Worm (Caenorhabditis elegans) whole organism, L1 larva: ENCODE data around the gene aqp-7.

Experiments used
- ceh-63 ChIP-seq: fragments of 200-800 bp; sonication (Bioruptor generic); optimal IDR thresholded peaks from 2 replicates; lab custom pipeline; 2018; ENCODE audit warnings: mild to moderate bottlenecking, missing genetic modification characterization, missing compliant biosample characterization
- ces-1 ChIP-seq: fragments of 150-350 bp; optimal IDR thresholded peaks from 2 replicates; lab custom pipeline; 2014; ENCODE audit warnings: missing biosample characterization, missing genetic modification reagents, missing genetic modification characterization
- elt-3 ChIP-seq, 6 experiments: fragments of 150-350 bp in 1 of 6; sonication (generic microtip); optimal IDR thresholded peaks; 2 replicates each; lab custom pipeline; 2017 to 2018; ENCODE audit warnings: missing biosample characterization in 6 of 6, missing genetic modification characterization in 6 of 6, inconsistent platforms in 1 of 6
- grh-1 ChIP-seq: fragments of 200-800 bp; sonication (Bioruptor generic); IDR thresholded peaks from 2 replicates; pipeline ENCODE4 v1.3.6; 2022; ENCODE audit warnings: missing genetic modification reagents, missing genetic modification characterization, missing compliant biosample characterization
- lin-39 ChIP-seq: fragments of 150-350 bp; optimal IDR thresholded peaks from 2 replicates; lab custom pipeline; 2014; ENCODE audit warnings: missing biosample characterization, missing genetic modification reagents, missing genetic modification characterization
- mdl-1 ChIP-seq, 2 experiments: fragments of 150-350 bp; optimal IDR thresholded peaks; 2 replicates each; lab custom pipeline; 2014 to 2017; ENCODE audit warnings: missing biosample characterization in 2 of 2, missing genetic modification characterization in 2 of 2, inconsistent platforms in 1 of 2
- nhr-11 ChIP-seq: fragments of 150-350 bp; optimal IDR thresholded peaks from 2 replicates; lab custom pipeline; 2014; ENCODE audit warnings: missing biosample characterization, missing genetic modification characterization
- nhr-76 ChIP-seq: sonication (generic microtip); optimal IDR thresholded peaks from 2 replicates; lab custom pipeline; 2017; ENCODE audit warnings: missing biosample characterization, missing genetic modification characterization
- sup-37 ChIP-seq: fragments of 200-800 bp; sonication (Bioruptor generic); optimal IDR thresholded peaks from 2 replicates; lab custom pipeline; 2018; ENCODE audit warnings: mild to moderate bottlenecking, missing genetic modification characterization, missing compliant biosample characterization
- swsn-7 ChIP-seq: sonication (generic microtip); optimal IDR thresholded peaks from 2 replicates; lab custom pipeline; 2016; ENCODE audit warnings: missing genetic modification characterization, missing compliant biosample characterization

- TF ChIP-seq ceh-63 (GFP tag; lab: Kevin White, UChicago), result peak; percentile 95
- TF ChIP-seq elt-3 (tag; optimal IDR thresholded peaks at IDR 0.05; lab: Kevin White, UChicago), result peak in 5 of 6 experiments; percentile 16 to 99 (median 95)
- peak in 1 of 2 experiments; percentile 89 for TF ChIP-seq mdl-1 (tag; optimal IDR thresholded peaks at IDR 0.05; lab: Kevin White, UChicago)
- peak; percentile 94 for TF ChIP-seq sup-37 (GFP tag; lab: Kevin White, UChicago)
- TF ChIP-seq swsn-7, result peak; percentile 99
- peak; percentile 79 for TF ChIP-seq nhr-76
- peak; percentile 95 for TF ChIP-seq grh-1 (GFP tag; lab: Robert Waterston, UW)
- TF ChIP-seq lin-39, result peak; percentile 100
- peak; percentile 88 for TF ChIP-seq ces-1
- TF ChIP-seq nhr-11 (tag; lab: Kevin White, UChicago), result peak; percentile 99
These were observed 27.9 kb upstream of the aqp-7 start for ce11 chrX:2996976-2997399.
